Fruit fly (Drosophila melanogaster): Measurements from ENCODE around the gene Ada3.

- TF ChIP-seq Sin3A (optimal IDR thresholded peaks at IDR 0.05) (no peak), h (optimal IDR thresholded peaks at IDR 0.05) (no peak)
These were observed 21.1 kb downstream of the Ada3 start for dm6 chrX:18106686-18107085.

All from Kc167 (cell line).